Worm (Caenorhabditis elegans): ENCODE data around the gene clh-1.

The clh-1 gene

ce11 chrII:11830601-11831000, 25.7 kb downstream of the clh-1 start (continued):
- TF ChIP-seq Y116A8C.19 (tag; optimal IDR thresholded peaks at IDR 0.05; ENCODE audit: borderline replicate concordance) (no peak), fkh-10 (GFP tag; optimal IDR thresholded peaks at IDR 0.05) (no peak), elt-3 (tag; optimal IDR thresholded peaks at IDR 0.05) (peak in 1 of 6 experiments; percentile 12)

ce11 chrII:11829920-11830319, 26.3 kb downstream of the clh-1 start, which contains the start of gene pes-5:
TSS of gene pes-5 (minus strand) at chrII:11830020.
- no peak for TF ChIP-seq nhr-85 (tag)
- no peak for TF ChIP-seq alr-1 (tag; optimal IDR thresholded peaks at IDR 0.05; ENCODE audit: borderline replicate concordance)
- no peak for TF ChIP-seq snu-23 (GFP tag; optimal IDR thresholded peaks at IDR 0.05)
- TF ChIP-seq C04F5.9 (tag; optimal IDR thresholded peaks at IDR 0.05) = no peak
- no peak for TF ChIP-seq mdl-1 (tag; optimal IDR thresholded peaks at IDR 0.05)
- no peak for TF ChIP-seq swsn-7 (tag; optimal IDR thresholded peaks at IDR 0.05)
- no peak for TF ChIP-seq nhr-77 (tag; optimal IDR thresholded peaks at IDR 0.05)
- TF ChIP-seq isw-1 (GFP tag; IDR thresholded peaks at IDR 0.05) = no peak
- no peak for TF ChIP-seq nhr-12 (tag; optimal IDR thresholded peaks at IDR 0.05)
- TF ChIP-seq blmp-1 (tag; optimal IDR thresholded peaks at IDR 0.05) = no peak
- TF ChIP-seq vab-15 (tag; optimal IDR thresholded peaks at IDR 0.05) = no peak
- no peak for TF ChIP-seq nhr-47 (tag; optimal IDR thresholded peaks at IDR 0.05)
- no peak for TF ChIP-seq nhr-28 (tag; optimal IDR thresholded peaks at IDR 0.05)
- TF ChIP-seq pax-3 (tag; optimal IDR thresholded peaks at IDR 0.05) = no peak
- no peak for TF ChIP-seq unc-86 (tag; optimal IDR thresholded peaks at IDR 0.05)
- no peak for TF ChIP-seq irx-1 (tag; optimal IDR thresholded peaks at IDR 0.05)
- TF ChIP-seq tbx-2 (tag; optimal IDR thresholded peaks at IDR 0.05) = no peak

- TF ChIP-seq efl-1 (optimal IDR thresholded peaks at IDR 0.05) (no peak), efl-1 (GFP tag; optimal IDR thresholded peaks at IDR 0.05 in 1 of 2) (peak in 1 of 2 experiments; percentile 45), fos-1 (tag; optimal IDR thresholded peaks at IDR 0.05) (no peak), unc-30 (tag; optimal IDR thresholded peaks at IDR 0.05) (no peak), lin-14 (GFP tag; optimal IDR thresholded peaks at IDR 0.05) (no peak), blmp-1 (tag; optimal IDR thresholded peaks at IDR 0.05) (no peak), C04F5.9 (tag; optimal IDR thresholded peaks at IDR 0.05) (no peak), rnt-1 (tag; optimal IDR thresholded peaks at IDR 0.05) (no peak), unc-86 (tag; optimal IDR thresholded peaks at IDR 0.05) (no peak)
Observed at ce11 chrII:11823566-11824308, 32.5 kb downstream of the clh-1 start, which contains the start of gene Y6D1A.1. TSS of gene Y6D1A.1 (minus strand) at chrII:11823616.

ce11 chrII:11819824-11820223, 36.4 kb downstream of the clh-1 start, which contains the start of gene Y6D1A.2:
TSS of gene Y6D1A.2 (minus strand) at chrII:11819924.
- TF ChIP-seq nhr-85 (tag) = peak; percentile 66
- no peak for TF ChIP-seq lsy-2 (tag; optimal IDR thresholded peaks at IDR 0.05)
- peak; percentile 17 for TF ChIP-seq blmp-1 (tag; optimal IDR thresholded peaks at IDR 0.05)

ce11 chrII:11816475-11816874, 39.8 kb downstream of the clh-1 start, which contains the start of gene pap-3:
TSS of gene pap-3 (minus strand) at chrII:11816575.
- TF ChIP-seq lin-13 (GFP tag; optimal IDR thresholded peaks at IDR 0.05) (no peak), ets-5 (GFP tag; IDR thresholded peaks at IDR 0.05) (no peak), snpc-4 (tag; optimal IDR thresholded peaks at IDR 0.05) (no peak), C04F5.9 (tag; optimal IDR thresholded peaks at IDR 0.05) (no peak), efl-1 (optimal IDR thresholded peaks at IDR 0.05) (no peak), efl-1 (GFP tag; optimal IDR thresholded peaks at IDR 0.05 in 1 of 2) (no peak), fkh-4 (tag; optimal IDR thresholded peaks at IDR 0.05; ENCODE audit: borderline replicate concordance) (no peak), nhr-12 (tag; optimal IDR thresholded peaks at IDR 0.05) (no peak), ceh-90 (tag; optimal IDR thresholded peaks at IDR 0.05) (no peak), ceh-88 (GFP tag; IDR thresholded peaks at IDR 0.05) (no peak), unc-62 (GFP tag; optimal IDR thresholded peaks at IDR 0.05) (no peak), mdl-1 (tag; optimal IDR thresholded peaks at IDR 0.05) (no peak), aly-2 (tag; optimal IDR thresholded peaks at IDR 0.05) (no peak), fos-1 (tag; optimal IDR thresholded peaks at IDR 0.05) (no peak), snu-23 (GFP tag; optimal IDR thresholded peaks at IDR 0.05) (no peak), nhr-84 (tag; optimal IDR thresholded peaks at IDR 0.05) (no peak)
